Worm (Caenorhabditis elegans): ENCODE measurements around the gene lido-7.
A peak's percentile ranks its signal among the peaks of the same experiment; 100 is the strongest.

Gene lido-7

ce11 chrII:2994590-2995392, 6.7 kb downstream of the lido-7 start (continued):
- TF ChIP-seq lir-3 (tag; optimal IDR thresholded peaks at IDR 0.05; ENCODE audit: poor library complexity): no peak
- no peak for TF ChIP-seq efl-3 (GFP tag; optimal IDR thresholded peaks at IDR 0.05)
- TF ChIP-seq aha-1 (tag; optimal IDR thresholded peaks at IDR 0.05): no peak
- no peak for TF ChIP-seq nhr-77 (tag; optimal IDR thresholded peaks at IDR 0.05)
- TF ChIP-seq unc-62 (GFP tag; optimal IDR thresholded peaks at IDR 0.05): no peak
- TF ChIP-seq nhr-90 (tag; optimal IDR thresholded peaks at IDR 0.05; ENCODE audit: poor library complexity): no peak
- peak; percentile 53 for TF ChIP-seq nhr-19 (GFP tag; conservative IDR thresholded peaks at IDR 0.05)
- no peak for TF ChIP-seq fkh-4 (tag; optimal IDR thresholded peaks at IDR 0.05; ENCODE audit: borderline replicate concordance)
- no peak for TF ChIP-seq nhr-237 (tag; optimal IDR thresholded peaks at IDR 0.05)
- no peak for TF ChIP-seq C16A3.4 (tag; optimal IDR thresholded peaks at IDR 0.05)
- peak; percentile 98 for TF ChIP-seq blmp-1 (tag; optimal IDR thresholded peaks at IDR 0.05)
- TF ChIP-seq mef-2 (tag; optimal IDR thresholded peaks at IDR 0.05): no peak
- TF ChIP-seq fos-1 (tag; optimal IDR thresholded peaks at IDR 0.05): no peak
- TF ChIP-seq dpl-1 (GFP tag; optimal IDR thresholded peaks at IDR 0.05): peak; percentile 10 to 28 (median 13)
- peak; percentile 29 for TF ChIP-seq nhr-20 (tag; optimal IDR thresholded peaks at IDR 0.05)
- TF ChIP-seq lin-35 (GFP tag; optimal IDR thresholded peaks at IDR 0.05): peak in 1 of 2 experiments; percentile 32
- no peak for TF ChIP-seq zag-1 (tag; optimal IDR thresholded peaks at IDR 0.05)
- no peak for TF ChIP-seq skn-1 (tag; optimal IDR thresholded peaks at IDR 0.05)
- TF ChIP-seq elt-3 (tag; optimal IDR thresholded peaks at IDR 0.05): peak in 1 of 6 experiments; percentile 39
- no peak for TF ChIP-seq unc-30 (tag; optimal IDR thresholded peaks at IDR 0.05)
- TF ChIP-seq ces-1 (GFP tag; optimal IDR thresholded peaks at IDR 0.05): no peak
- TF ChIP-seq aly-2 (tag; optimal IDR thresholded peaks at IDR 0.05): no peak
- TF ChIP-seq swsn-7 (tag; optimal IDR thresholded peaks at IDR 0.05): no peak
- TF ChIP-seq alr-1 (tag; optimal IDR thresholded peaks at IDR 0.05; ENCODE audit: borderline replicate concordance): no peak
- TF ChIP-seq ztf-11 (tag; optimal IDR thresholded peaks at IDR 0.05): no peak
- peak; percentile 8 for TF ChIP-seq nhr-47 (tag; optimal IDR thresholded peaks at IDR 0.05)
- no peak for TF ChIP-seq Y116A8C.19 (tag; optimal IDR thresholded peaks at IDR 0.05; ENCODE audit: borderline replicate concordance)
- TF ChIP-seq elt-2 (tag; optimal IDR thresholded peaks at IDR 0.05): no peak
- no peak for TF ChIP-seq nhr-12 (tag; optimal IDR thresholded peaks at IDR 0.05)
- TF ChIP-seq zip-4 (GFP tag; optimal IDR thresholded peaks at IDR 0.05): peak; percentile 70
- peak; percentile 18 for TF ChIP-seq lin-13 (GFP tag; optimal IDR thresholded peaks at IDR 0.05)
- no peak for TF ChIP-seq ceh-88 (GFP tag; IDR thresholded peaks at IDR 0.05)
- TF ChIP-seq pag-3 (tag; optimal IDR thresholded peaks at IDR 0.05; ENCODE audit: borderline replicate concordance, insufficient read depth): no peak
- no peak for TF ChIP-seq pax-3 (tag; optimal IDR thresholded peaks at IDR 0.05)
- TF ChIP-seq isw-1 (GFP tag; IDR thresholded peaks at IDR 0.05): no peak
- TF ChIP-seq sox-4 (tag; optimal IDR thresholded peaks at IDR 0.05): no peak
- no peak for TF ChIP-seq fkh-10 (GFP tag; optimal IDR thresholded peaks at IDR 0.05)
- no peak for TF ChIP-seq unc-86 (tag; optimal IDR thresholded peaks at IDR 0.05)
- peak in 1 of 2 experiments; percentile 28 for TF ChIP-seq efl-1 (optimal IDR thresholded peaks at IDR 0.05)
- peak in 1 of 2 experiments; percentile 71 for TF ChIP-seq efl-1 (GFP tag; optimal IDR thresholded peaks at IDR 0.05 in 1 of 2)
- TF ChIP-seq ama-1 (optimal IDR thresholded peaks at IDR 0.05): no peak
- TF ChIP-seq mep-1 (tag; optimal IDR thresholded peaks at IDR 0.05): no peak

DNA sequence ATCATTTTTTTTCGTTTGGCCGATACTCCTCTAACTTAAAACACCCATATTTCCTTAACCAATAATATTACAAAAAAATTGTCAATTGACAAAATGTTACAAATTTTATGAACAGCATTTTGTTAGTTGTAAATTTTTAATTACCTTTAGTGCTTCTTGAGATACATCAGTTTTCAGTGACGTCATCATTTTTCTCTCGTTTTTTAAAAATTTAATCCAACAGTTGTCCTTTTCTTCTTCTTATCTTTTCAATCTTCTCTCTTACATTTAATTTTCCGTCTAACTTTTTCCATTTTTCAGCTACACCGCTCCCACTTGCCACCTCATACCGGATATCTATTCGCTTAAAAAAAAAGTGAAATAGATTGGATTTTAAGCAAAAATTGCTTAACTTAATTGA, 8.6 kb downstream of the lido-7 start, which contains the start of gene lido-8:
TSS of gene lido-8 (plus strand) at position 301 of the 400 bp plus-strand sequence.
- TF ChIP-seq ama-1 (optimal IDR thresholded peaks at IDR 0.05) (no peak), lin-39 (tag; optimal IDR thresholded peaks at IDR 0.05) (no peak), mef-2 (tag; optimal IDR thresholded peaks at IDR 0.05) (no peak)

All from whole organism, L1 larva.